Worm (Caenorhabditis elegans) whole organism, L4 larva: ENCODE results near the gene C02B8.1.
A peak's percentile ranks its signal among the peaks of the same experiment; 100 is the strongest.

Source experiments
- F26F4.8 ChIP-seq: fragments of 200-800 bp; sonication (Bioruptor generic); conservative IDR thresholded peaks from 2 replicates; pipeline ENCODE4 v1.3.6; 2022; ENCODE audit warnings: missing genetic modification characterization, missing compliant biosample characterization
- F37D6.2 ChIP-seq: sonication (generic microtip); optimal IDR thresholded peaks from 2 replicates; lab custom pipeline; 2016; ENCODE audit warnings: mild to moderate bottlenecking, missing genetic modification characterization, missing compliant biosample characterization
- Y105C5A.15 ChIP-seq: fragments of 200-800 bp; sonication (Bioruptor generic); IDR thresholded peaks from 2 replicates; pipeline ENCODE4 v1.3.6; 2022; ENCODE audit warnings: missing genetic modification characterization, missing compliant biosample characterization
- Y48G9A.11 ChIP-seq: fragments of 200-800 bp; sonication (Bioruptor generic); IDR thresholded peaks from 2 replicates; pipeline ENCODE4 v1.3.6; 2022; ENCODE audit warnings: missing genetic modification reagents, missing genetic modification characterization, missing compliant biosample characterization
- Y5F2A.4 ChIP-seq: fragments of 200-800 bp; sonication (Bioruptor generic); optimal IDR thresholded peaks from 2 replicates; lab custom pipeline; 2018; ENCODE audit warnings: mild to moderate bottlenecking, missing genetic modification characterization, missing compliant biosample characterization
- Y75B8A.6 ChIP-seq: fragments of 200-800 bp; sonication (Bioruptor generic); IDR thresholded peaks from 2 replicates; pipeline ENCODE4 v1.3.6; 2022; ENCODE audit warnings: missing genetic modification reagents, missing genetic modification characterization, missing compliant biosample characterization
- ZK337.2 ChIP-seq: fragments of 200-800 bp; sonication (Bioruptor generic); IDR thresholded peaks from 2 replicates; pipeline ENCODE4 v1.3.6; 2022; ENCODE audit warnings: missing genetic modification reagents, missing genetic modification characterization, missing compliant biosample characterization
- aha-1 ChIP-seq: fragments of 150-350 bp; peaks from one replicate; lab custom pipeline; 2014; ENCODE audit warnings: missing biosample characterization, missing genetic modification characterization
- ama-1 ChIP-seq: fragments of 150-350 bp; optimal IDR thresholded peaks from 2 replicates; lab custom pipeline; 2014; ENCODE audit warnings: inconsistent platforms, mixed read lengths
- arid-1 ChIP-seq: fragments of 200-800 bp; sonication (Bioruptor generic); conservative IDR thresholded peaks from 2 replicates; pipeline ENCODE4 v1.3.6; 2022; ENCODE audit warnings: missing genetic modification reagents, missing genetic modification characterization, missing compliant biosample characterization
- ceh-20 ChIP-seq: fragments of 200-800 bp; sonication (Bioruptor generic); IDR thresholded peaks from 2 replicates; pipeline ENCODE4 v1.3.6; 2022; ENCODE audit warnings: missing genetic modification reagents, missing genetic modification characterization, missing compliant biosample characterization
- ceh-28 ChIP-seq: fragments of 150-350 bp; optimal IDR thresholded peaks from 2 replicates; lab custom pipeline; 2014; ENCODE audit warnings: missing biosample characterization, missing genetic modification reagents, missing genetic modification characterization
- cey-2 ChIP-seq: sonication (generic microtip); optimal IDR thresholded peaks from 3 replicates; lab custom pipeline; 2017; ENCODE audit warnings: missing genetic modification characterization, mild to moderate bottlenecking, missing compliant biosample characterization, antibody characterized with exemption, borderline replicate concordance; ENCODE audit not compliant: insufficient read depth
- ctbp-1 ChIP-seq: fragments of 200-800 bp; sonication (Bioruptor generic); IDR thresholded peaks from 2 replicates; pipeline ENCODE4 v1.3.6; 2022; ENCODE audit warnings: missing genetic modification reagents, missing genetic modification characterization, missing compliant biosample characterization
- daf-12 ChIP-seq: fragments of 150-350 bp; optimal IDR thresholded peaks from 2 replicates; lab custom pipeline; 2014; ENCODE audit warnings: missing biosample characterization, missing genetic modification reagents, missing genetic modification characterization
- dmd-6 ChIP-seq: fragments of 200-800 bp; sonication (Bioruptor generic); IDR thresholded peaks from 2 replicates; pipeline ENCODE4 v1.3.6; 2022; ENCODE audit warnings: missing genetic modification reagents, missing genetic modification characterization, missing compliant biosample characterization
- dmd-8 ChIP-seq: fragments of 200-800 bp; sonication (Bioruptor generic); IDR thresholded peaks from 2 replicates; pipeline ENCODE4 v1.3.6; 2022; ENCODE audit warnings: missing genetic modification characterization, missing compliant biosample characterization
- dmd-9 ChIP-seq: fragments of 200-800 bp; sonication (Bioruptor generic); IDR thresholded peaks from 2 replicates; pipeline ENCODE4 v1.3.6; 2022; ENCODE audit warnings: missing genetic modification reagents, missing genetic modification characterization, missing compliant biosample characterization
- duxl-1 ChIP-seq: sonication (generic microtip); optimal IDR thresholded peaks from 2 replicates; lab custom pipeline; 2016; ENCODE audit warnings: mild to moderate bottlenecking, missing genetic modification characterization, moderate library complexity, missing compliant biosample characterization; ENCODE audit not compliant: poor library complexity
- egl-43 ChIP-seq: fragments of 200-800 bp; sonication (Bioruptor generic); IDR thresholded peaks from 2 replicates; pipeline ENCODE4 v1.3.6; 2022; ENCODE audit warnings: missing genetic modification reagents, missing genetic modification characterization, missing compliant biosample characterization
- hlh-30 ChIP-seq: sonication (generic microtip); optimal IDR thresholded peaks from 2 replicates; lab custom pipeline; 2017; ENCODE audit warnings: antibody characterized with exemption, mild to moderate bottlenecking, missing genetic modification characterization, missing compliant biosample characterization; ENCODE audit not compliant: insufficient read depth
- hmg-1.1 ChIP-seq: fragments of 200-800 bp; sonication (Bioruptor generic); IDR thresholded peaks from 2 replicates; pipeline ENCODE4 v1.3.6; 2022; ENCODE audit warnings: missing genetic modification reagents, missing genetic modification characterization, missing compliant biosample characterization
- lim-7 ChIP-seq: fragments of 200-800 bp; sonication (Bioruptor generic); IDR thresholded peaks from 2 replicates; pipeline ENCODE4 v1.3.6; 2022; ENCODE audit warnings: missing genetic modification characterization, missing compliant biosample characterization
- lin-1 ChIP-seq: fragments of 200-800 bp; sonication (Bioruptor generic); IDR thresholded peaks from 2 replicates; pipeline ENCODE4 v1.3.6; 2022; ENCODE audit warnings: missing genetic modification reagents, missing genetic modification characterization, missing compliant biosample characterization
- lin-15B ChIP-seq: fragments of 150-350 bp; sonication (generic microtip); optimal IDR thresholded peaks from 3 replicates; lab custom pipeline; 2014; ENCODE audit warnings: missing biosample characterization, missing genetic modification characterization
- lin-29 ChIP-seq: fragments of 200-800 bp; sonication (Bioruptor generic); IDR thresholded peaks from 2 replicates; pipeline ENCODE4 v1.3.6; 2022; ENCODE audit warnings: missing genetic modification reagents, missing genetic modification characterization, missing compliant biosample characterization
- lin-38 ChIP-seq: fragments of 200-800 bp; sonication (Bioruptor generic); IDR thresholded peaks from 2 replicates; pipeline ENCODE4 v1.3.6; 2022; ENCODE audit warnings: missing genetic modification reagents, missing genetic modification characterization, missing compliant biosample characterization
- lsy-2 ChIP-seq, 2 experiments: fragments of 150-350 bp in 1 of 2; sonication (generic microtip) in 1 of 2; optimal IDR thresholded peaks; 2 replicates each; lab custom pipeline; 2014 to 2017; ENCODE audit warnings: missing biosample characterization in 2 of 2, missing genetic modification characterization in 2 of 2
- madf-5 ChIP-seq, 2 experiments: fragments of 200-800 bp; sonication (Bioruptor generic); IDR thresholded peaks; 2 replicates each; pipeline ENCODE4 v1.3.6; 2022; ENCODE audit warnings: missing compliant biosample characterization in 2 of 2, missing genetic modification characterization in 2 of 2
- madf-9 ChIP-seq: fragments of 200-800 bp; sonication (Bioruptor generic); conservative IDR thresholded peaks from 2 replicates; pipeline ENCODE4 v1.3.6; 2022; ENCODE audit warnings: missing genetic modification reagents, missing genetic modification characterization, missing compliant biosample characterization
- mdl-1 ChIP-seq, 2 experiments: fragments of 150-350 bp in 1 of 2; sonication (generic microtip) in 1 of 2; optimal IDR thresholded peaks; 2 replicates each; lab custom pipeline; 2014 to 2017; ENCODE audit warnings: missing biosample characterization in 2 of 2, missing genetic modification characterization in 2 of 2
- mes-2 ChIP-seq: sonication (generic microtip); optimal IDR thresholded peaks from 2 replicates; lab custom pipeline; 2016; ENCODE audit warnings: missing genotype, mild to moderate bottlenecking, missing genetic modification characterization, missing compliant biosample characterization; ENCODE audit not compliant: poor library complexity, severe bottlenecking
- nhr-41 ChIP-seq: fragments of 200-800 bp; sonication (Bioruptor generic); IDR thresholded peaks from 2 replicates; pipeline ENCODE4 v1.3.6; 2022; ENCODE audit warnings: missing genetic modification reagents, missing genetic modification characterization, missing compliant biosample characterization
- pha-4 ChIP-seq, 2 experiments: fragments of 150-350 bp in 1 of 2; fragments of 200-800 bp in 1 of 2; sonication (Bioruptor generic) in 1 of 2; IDR thresholded peaks in 1 of 2; optimal IDR thresholded peaks in 1 of 2; 2 replicates each; pipeline versions ENCODE4 v1.3.6 to Lab custom; 2014 to 2022; ENCODE audit warnings: missing genetic modification characterization in 2 of 2, missing genetic modification reagents in 2 of 2, missing biosample characterization in 1 of 2, missing compliant biosample characterization in 1 of 2
- php-3 ChIP-seq: fragments of 200-800 bp; sonication (Bioruptor generic); IDR thresholded peaks from 2 replicates; pipeline ENCODE4 v1.3.6; 2022; ENCODE audit warnings: missing genetic modification reagents, missing genetic modification characterization, missing compliant biosample characterization
- saeg-2 ChIP-seq: fragments of 200-800 bp; sonication (Bioruptor generic); IDR thresholded peaks from 2 replicates; pipeline ENCODE4 v1.3.6; 2022; ENCODE audit warnings: missing genetic modification reagents, missing genetic modification characterization, missing compliant biosample characterization
- snpc-1.2 ChIP-seq: fragments of 200-800 bp; sonication (Bioruptor generic); IDR thresholded peaks from 2 replicates; pipeline ENCODE4 v1.3.6; 2022; ENCODE audit warnings: missing genetic modification reagents, missing genetic modification characterization, missing compliant biosample characterization
- spr-1 ChIP-seq: sonication (generic microtip); optimal IDR thresholded peaks from 2 replicates; lab custom pipeline; 2016; ENCODE audit warnings: mild to moderate bottlenecking, missing genetic modification characterization, missing compliant biosample characterization
- tra-1 ChIP-seq: fragments of 200-800 bp; sonication (Bioruptor generic); IDR thresholded peaks from 2 replicates; pipeline ENCODE4 v1.3.6; 2022; ENCODE audit warnings: missing genetic modification reagents, missing genetic modification characterization, missing compliant biosample characterization
- vab-7 ChIP-seq: fragments of 200-800 bp; sonication (Bioruptor generic); IDR thresholded peaks from 2 replicates; pipeline ENCODE4 v1.3.6; 2022; ENCODE audit warnings: missing genetic modification reagents, missing genetic modification characterization, missing compliant biosample characterization
- zfp-2 ChIP-seq: sonication (generic microtip); optimal IDR thresholded peaks from 2 replicates; lab custom pipeline; 2016; ENCODE audit warnings: mild to moderate bottlenecking, missing genetic modification characterization, missing compliant biosample characterization
- zfp-3 ChIP-seq: fragments of 200-800 bp; sonication (Bioruptor generic); conservative IDR thresholded peaks from 2 replicates; pipeline ENCODE4 v1.3.6; 2022; ENCODE audit warnings: missing genetic modification reagents, missing genetic modification characterization, missing compliant biosample characterization
- zip-11 ChIP-seq: fragments of 200-800 bp; sonication (Bioruptor generic); IDR thresholded peaks from 2 replicates; pipeline ENCODE4 v1.3.6; 2022; ENCODE audit warnings: missing genetic modification characterization, missing compliant biosample characterization
- zip-2 ChIP-seq: fragments of 150-350 bp; optimal IDR thresholded peaks from 2 replicates; lab custom pipeline; 2014; ENCODE audit warnings: missing biosample characterization, missing genetic modification characterization
- ztf-11 ChIP-seq: fragments of 150-350 bp; optimal IDR thresholded peaks from 2 replicates; lab custom pipeline; 2014; ENCODE audit warnings: missing biosample characterization, missing genetic modification characterization

C02B8.1 gene

ce11 chrX:8155447-8155877, 8.0 kb downstream of the C02B8.1 start (continued):
- TF ChIP-seq Y75B8A.6 = peak; percentile 67; the same call in 1 of the 2 replicates
- TF ChIP-seq hmg-1.1 (GFP tag; lab: Robert Waterston, UW) = peak; percentile 50
- peak; percentile 35; the same call in 1 of the 2 replicates for TF ChIP-seq madf-9 (GFP tag; lab: Robert Waterston, UW)
- 0 out of 2 replicates have a peak, but pooled peaks have one; percentile 36 for TF ChIP-seq ZK337.2 (GFP tag; lab: Robert Waterston, UW)
- peak; percentile 89 for TF ChIP-seq hlh-30
- peak; percentile 50; the same call in 1 of the 2 replicates for TF ChIP-seq tra-1 (GFP tag; lab: Robert Waterston, UW)
- TF ChIP-seq lsy-2 (tag; optimal IDR thresholded peaks at IDR 0.05; lab: Kevin White, UChicago) = peak in 1 of 2 experiments; percentile 36
- TF ChIP-seq spr-1 = peak; percentile 20
- TF ChIP-seq ctbp-1 (GFP tag; lab: Robert Waterston, UW) = peak; percentile 55; the same call in 1 of the 2 replicates
- peak; percentile 15; the same call in 1 of the 2 replicates for TF ChIP-seq arid-1 (GFP tag; lab: Robert Waterston, UW)
- TF ChIP-seq vab-7 = peak; percentile 43; the same call in 1 of the 2 replicates
- TF ChIP-seq, all 104 proteins: peak for 35; not testable (repeated sequence) for 69

- peak; percentile 73 for TF ChIP-seq pha-4 (GFP tag; IDR thresholded peaks at IDR 0.05; lab: Robert Waterston, UW)
- no peak for TF ChIP-seq pha-4 (tag; optimal IDR thresholded peaks at IDR 0.05; lab: Kevin White, UChicago)
- TF ChIP-seq dmd-8 = peak; percentile 85
- no peak for TF ChIP-seq ama-1 (lab: Kevin White, UChicago)
- peak; percentile 56 for TF ChIP-seq php-3
- no peak for TF ChIP-seq ztf-11
- no peak for TF ChIP-seq zip-11 (GFP tag; lab: Robert Waterston, UW)
- peak; percentile 60; the same call in 1 of the 2 replicates for TF ChIP-seq madf-9 (GFP tag; lab: Robert Waterston, UW)
- TF ChIP-seq hmg-1.1 (GFP tag; lab: Robert Waterston, UW) = peak; percentile 77
- TF ChIP-seq vab-7 = peak; percentile 68
- TF ChIP-seq ctbp-1 (GFP tag; lab: Robert Waterston, UW) = peak; percentile 50; the same call in 1 of the 2 replicates
- 0 out of 2 replicates have a peak, but pooled peaks have one; percentile 26 for TF ChIP-seq saeg-2 (GFP tag; lab: Robert Waterston, UW)
- TF ChIP-seq F26F4.8 (GFP tag; lab: Robert Waterston, UW) = peak; percentile 77
- TF ChIP-seq madf-5 (GFP tag; IDR thresholded peaks at IDR 0.05; lab: Robert Waterston, UW) = peak in 1 of 2 experiments; percentile 78; a peak in 3 of 4 replicates
- TF ChIP-seq lin-38 (GFP tag; lab: Robert Waterston, UW) = peak; percentile 52
- peak; percentile 50; the same call in 1 of the 2 replicates for TF ChIP-seq tra-1 (GFP tag; lab: Robert Waterston, UW)
- no peak for TF ChIP-seq F37D6.2 (tag; lab: Kevin White, UChicago)
- no peak; the same call in 1 of the 2 replicates for TF ChIP-seq dmd-6
- TF ChIP-seq aha-1 (tag; lab: Kevin White, UChicago) = peak; percentile 48
- peak; percentile 66; the same call in 1 of the 2 replicates for TF ChIP-seq lin-1 (GFP tag; lab: Robert Waterston, UW)
- no peak for TF ChIP-seq daf-12 (tag; lab: Kevin White, UChicago)
- no peak for TF ChIP-seq lin-15B (tag; lab: Kevin White, UChicago)
- TF ChIP-seq zfp-3 (GFP tag; lab: Robert Waterston, UW) = 0 out of 2 replicates have a peak, but pooled peaks have one; percentile 42
- 0 out of 2 replicates have a peak, but pooled peaks have one; percentile 37 for TF ChIP-seq dmd-9 (GFP tag; lab: Robert Waterston, UW)
- no peak for TF ChIP-seq duxl-1
- no peak for TF ChIP-seq Y5F2A.4 (GFP tag; lab: Kevin White, UChicago)
- peak; percentile 88 for TF ChIP-seq egl-43 (GFP tag; lab: Robert Waterston, UW)
- TF ChIP-seq Y48G9A.11 = peak; percentile 26
- no peak for TF ChIP-seq mdl-1 (tag; optimal IDR thresholded peaks at IDR 0.05; lab: Kevin White, UChicago)
- TF ChIP-seq cey-2 (tag; lab: Kevin White, UChicago) = no peak
- no peak for TF ChIP-seq lsy-2 (tag; optimal IDR thresholded peaks at IDR 0.05; lab: Kevin White, UChicago)
- TF ChIP-seq Y105C5A.15 (GFP tag; lab: Robert Waterston, UW) = peak; percentile 81; the same call in 1 of the 2 replicates
- peak; percentile 64; the same call in 1 of the 2 replicates for TF ChIP-seq nhr-41 (GFP tag; lab: Robert Waterston, UW)
- TF ChIP-seq ceh-20 (GFP tag; lab: Robert Waterston, UW) = 0 out of 2 replicates have a peak, but pooled peaks have one; percentile 26
- no peak for TF ChIP-seq ceh-28
- peak; percentile 85 for TF ChIP-seq lim-7 (GFP tag; lab: Robert Waterston, UW)
- no peak for TF ChIP-seq zfp-2 (tag; lab: Kevin White, UChicago)
- TF ChIP-seq lin-29 (GFP tag; lab: Robert Waterston, UW) = peak; percentile 25; the same call in 1 of the 2 replicates
- TF ChIP-seq zip-2 (tag; lab: Kevin White, UChicago) = no peak
- TF ChIP-seq snpc-1.2 (GFP tag; lab: Robert Waterston, UW) = 0 out of 2 replicates have a peak, but pooled peaks have one; percentile 9
- TF ChIP-seq mes-2 (tag; lab: Kevin White, UChicago) = peak; percentile 76
These were observed 8.5 kb downstream of the C02B8.1 start for ce11 chrX:8155969-8156368.
